Fruit fly (Drosophila melanogaster): ENCODE data around the gene CG32023.

DNA sequence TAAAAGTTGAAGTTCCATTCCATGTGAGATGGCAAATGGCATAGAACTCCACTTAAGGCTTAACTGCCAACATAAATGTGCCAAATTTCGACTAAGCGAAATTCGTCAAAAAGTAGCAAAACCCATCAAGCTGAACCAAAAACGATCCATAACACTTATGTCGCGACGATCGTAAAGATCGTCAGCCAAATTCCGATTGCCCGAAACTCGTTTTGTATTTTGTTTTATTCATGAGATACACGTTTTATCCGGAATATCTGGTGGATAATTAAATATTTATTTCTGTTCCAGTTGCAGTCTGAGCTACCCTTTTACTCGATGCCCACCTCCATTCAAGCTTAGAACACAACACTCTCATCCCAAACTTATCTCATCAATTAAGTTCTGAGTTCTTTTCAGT lies 27.0 kb upstream of the CG32023 start:
- no peak for TF ChIP-seq CG7368 (GFP tag; optimal IDR thresholded peaks at IDR 0.05)
- no peak for TF ChIP-seq CG15336 (GFP tag; IDR thresholded peaks at IDR 0.05)
- no peak for TF ChIP-seq pdm3 (GFP tag; optimal IDR thresholded peaks at IDR 0.05)
- TF ChIP-seq cyc (GFP tag; optimal IDR thresholded peaks at IDR 0.05): no peak
- TF ChIP-seq lz (GFP tag; optimal IDR thresholded peaks at IDR 0.05): no peak
- no peak for TF ChIP-seq Hr4 (GFP tag; optimal IDR thresholded peaks at IDR 0.05)
- no peak for TF ChIP-seq OdsH (GFP tag; optimal IDR thresholded peaks at IDR 0.05)
- no peak for TF ChIP-seq Sox102F (GFP tag; optimal IDR thresholded peaks at IDR 0.05)
- no peak for TF ChIP-seq Ets21C (GFP tag; optimal IDR thresholded peaks at IDR 0.05)
